Worm (Caenorhabditis elegans) whole organism, L4 larva: ENCODE measurements around the gene F41D9.2.

Source experiments
- D1046.2 ChIP-seq: fragments of 200-800 bp; sonication (Bioruptor generic); IDR thresholded peaks from 2 replicates; pipeline ENCODE4 v1.3.6; 2022; ENCODE audit warnings: missing genetic modification characterization, missing compliant biosample characterization
- F10B5.3 ChIP-seq: sonication (generic microtip); optimal IDR thresholded peaks from 2 replicates; lab custom pipeline; 2016; ENCODE audit warnings: mild to moderate bottlenecking, missing genetic modification characterization, missing compliant biosample characterization
- F37D6.2 ChIP-seq: sonication (generic microtip); optimal IDR thresholded peaks from 2 replicates; lab custom pipeline; 2016; ENCODE audit warnings: mild to moderate bottlenecking, missing genetic modification characterization, missing compliant biosample characterization
- T20F7.1 ChIP-seq: fragments of 200-800 bp; sonication (Bioruptor generic); optimal IDR thresholded peaks from 2 replicates; lab custom pipeline; 2018; ENCODE audit warnings: mild to moderate bottlenecking, missing genetic modification characterization, missing compliant biosample characterization
- T26A8.4 ChIP-seq: fragments of 200-800 bp; sonication (Bioruptor generic); IDR thresholded peaks from 2 replicates; pipeline ENCODE4 v1.3.6; 2022; ENCODE audit warnings: missing genetic modification characterization, missing compliant biosample characterization
- Y48G9A.11 ChIP-seq: fragments of 200-800 bp; sonication (Bioruptor generic); IDR thresholded peaks from 2 replicates; pipeline ENCODE4 v1.3.6; 2022; ENCODE audit warnings: missing genetic modification reagents, missing genetic modification characterization, missing compliant biosample characterization
- Y75B8A.6 ChIP-seq: fragments of 200-800 bp; sonication (Bioruptor generic); IDR thresholded peaks from 2 replicates; pipeline ENCODE4 v1.3.6; 2022; ENCODE audit warnings: missing genetic modification reagents, missing genetic modification characterization, missing compliant biosample characterization
- ZK337.2 ChIP-seq: fragments of 200-800 bp; sonication (Bioruptor generic); IDR thresholded peaks from 2 replicates; pipeline ENCODE4 v1.3.6; 2022; ENCODE audit warnings: missing genetic modification reagents, missing genetic modification characterization, missing compliant biosample characterization
- ZK546.5 ChIP-seq, 2 experiments: sonication (generic microtip); optimal IDR thresholded peaks; 2 replicates each; lab custom pipeline; 2017; ENCODE audit warnings: missing biosample characterization in 2 of 2, missing genetic modification characterization in 2 of 2
- aha-1 ChIP-seq: fragments of 150-350 bp; peaks from one replicate; lab custom pipeline; 2014; ENCODE audit warnings: missing biosample characterization, missing genetic modification characterization
- ama-1 ChIP-seq: fragments of 150-350 bp; optimal IDR thresholded peaks from 2 replicates; lab custom pipeline; 2014; ENCODE audit warnings: inconsistent platforms, mixed read lengths
- arid-1 ChIP-seq: fragments of 200-800 bp; sonication (Bioruptor generic); conservative IDR thresholded peaks from 2 replicates; pipeline ENCODE4 v1.3.6; 2022; ENCODE audit warnings: missing genetic modification reagents, missing genetic modification characterization, missing compliant biosample characterization
- ceh-20 ChIP-seq: fragments of 200-800 bp; sonication (Bioruptor generic); IDR thresholded peaks from 2 replicates; pipeline ENCODE4 v1.3.6; 2022; ENCODE audit warnings: missing genetic modification reagents, missing genetic modification characterization, missing compliant biosample characterization
- ceh-44 ChIP-seq: fragments of 200-800 bp; sonication (Bioruptor generic); IDR thresholded peaks from 2 replicates; pipeline ENCODE4 v1.3.6; 2022; ENCODE audit warnings: missing genetic modification reagents, missing genetic modification characterization, missing compliant biosample characterization
- ceh-62 ChIP-seq: sonication (generic microtip); optimal IDR thresholded peaks from 2 replicates; lab custom pipeline; 2017; ENCODE audit warnings: missing biosample characterization, missing genetic modification characterization
- ces-1 ChIP-seq: fragments of 150-350 bp; sonication (generic microtip); optimal IDR thresholded peaks from 4 replicates; lab custom pipeline; 2014; ENCODE audit warnings: missing biosample characterization, missing genetic modification reagents, missing genetic modification characterization
- cey-2 ChIP-seq: sonication (generic microtip); optimal IDR thresholded peaks from 3 replicates; lab custom pipeline; 2017; ENCODE audit warnings: missing genetic modification characterization, mild to moderate bottlenecking, missing compliant biosample characterization, antibody characterized with exemption, borderline replicate concordance; ENCODE audit not compliant: insufficient read depth
- daf-8 ChIP-seq: fragments of 200-800 bp; sonication (Bioruptor generic); IDR thresholded peaks from 2 replicates; pipeline ENCODE4 v1.3.6; 2022; ENCODE audit warnings: missing genetic modification characterization, missing compliant biosample characterization
- dmd-6 ChIP-seq: fragments of 200-800 bp; sonication (Bioruptor generic); IDR thresholded peaks from 2 replicates; pipeline ENCODE4 v1.3.6; 2022; ENCODE audit warnings: missing genetic modification reagents, missing genetic modification characterization, missing compliant biosample characterization
- dmd-8 ChIP-seq: fragments of 200-800 bp; sonication (Bioruptor generic); IDR thresholded peaks from 2 replicates; pipeline ENCODE4 v1.3.6; 2022; ENCODE audit warnings: missing genetic modification characterization, missing compliant biosample characterization
- duxl-1 ChIP-seq: sonication (generic microtip); optimal IDR thresholded peaks from 2 replicates; lab custom pipeline; 2016; ENCODE audit warnings: mild to moderate bottlenecking, missing genetic modification characterization, moderate library complexity, missing compliant biosample characterization; ENCODE audit not compliant: poor library complexity
- hlh-30 ChIP-seq: sonication (generic microtip); optimal IDR thresholded peaks from 2 replicates; lab custom pipeline; 2017; ENCODE audit warnings: antibody characterized with exemption, mild to moderate bottlenecking, missing genetic modification characterization, missing compliant biosample characterization; ENCODE audit not compliant: insufficient read depth
- hmg-1.1 ChIP-seq: fragments of 200-800 bp; sonication (Bioruptor generic); IDR thresholded peaks from 2 replicates; pipeline ENCODE4 v1.3.6; 2022; ENCODE audit warnings: missing genetic modification reagents, missing genetic modification characterization, missing compliant biosample characterization
- lin-13 ChIP-seq: fragments of 150-350 bp; optimal IDR thresholded peaks from 2 replicates; lab custom pipeline; 2014; ENCODE audit warnings: missing biosample characterization, missing genetic modification reagents, missing genetic modification characterization
- lin-15B ChIP-seq: fragments of 150-350 bp; sonication (generic microtip); optimal IDR thresholded peaks from 3 replicates; lab custom pipeline; 2014; ENCODE audit warnings: missing biosample characterization, missing genetic modification characterization
- lin-38 ChIP-seq: fragments of 200-800 bp; sonication (Bioruptor generic); IDR thresholded peaks from 2 replicates; pipeline ENCODE4 v1.3.6; 2022; ENCODE audit warnings: missing genetic modification reagents, missing genetic modification characterization, missing compliant biosample characterization
- madf-5 ChIP-seq, 2 experiments: fragments of 200-800 bp; sonication (Bioruptor generic); IDR thresholded peaks; 2 replicates each; pipeline ENCODE4 v1.3.6; 2022; ENCODE audit warnings: missing compliant biosample characterization in 2 of 2, missing genetic modification characterization in 2 of 2
- mdl-1 ChIP-seq, 2 experiments: fragments of 150-350 bp in 1 of 2; sonication (generic microtip) in 1 of 2; optimal IDR thresholded peaks; 2 replicates each; lab custom pipeline; 2014 to 2017; ENCODE audit warnings: missing biosample characterization in 2 of 2, missing genetic modification characterization in 2 of 2
- mep-1 ChIP-seq: fragments of 150-350 bp; sonication (generic microtip); optimal IDR thresholded peaks from 3 replicates; lab custom pipeline; 2014; ENCODE audit warnings: missing biosample characterization, missing genetic modification characterization
- mes-2 ChIP-seq: sonication (generic microtip); optimal IDR thresholded peaks from 2 replicates; lab custom pipeline; 2016; ENCODE audit warnings: missing genotype, mild to moderate bottlenecking, missing genetic modification characterization, missing compliant biosample characterization; ENCODE audit not compliant: poor library complexity, severe bottlenecking
- nhr-111 ChIP-seq: fragments of 200-800 bp; sonication (Bioruptor generic); optimal IDR thresholded peaks from 2 replicates; lab custom pipeline; 2018; ENCODE audit warnings: mild to moderate bottlenecking, missing genetic modification characterization, missing compliant biosample characterization
- nhr-28 ChIP-seq: fragments of 150-350 bp; optimal IDR thresholded peaks from 2 replicates; lab custom pipeline; 2014; ENCODE audit warnings: missing biosample characterization, missing genetic modification characterization
- nhr-41 ChIP-seq: fragments of 200-800 bp; sonication (Bioruptor generic); IDR thresholded peaks from 2 replicates; pipeline ENCODE4 v1.3.6; 2022; ENCODE audit warnings: missing genetic modification reagents, missing genetic modification characterization, missing compliant biosample characterization
- nhr-48 ChIP-seq: sonication (generic microtip); optimal IDR thresholded peaks from 2 replicates; lab custom pipeline; 2016; ENCODE audit warnings: mild to moderate bottlenecking, missing genetic modification characterization, missing compliant biosample characterization
- pqm-1 ChIP-seq: sonication (generic microtip); optimal IDR thresholded peaks from 2 replicates; lab custom pipeline; 2017; ENCODE audit warnings: missing biosample characterization, missing genetic modification characterization
- saeg-2 ChIP-seq: fragments of 200-800 bp; sonication (Bioruptor generic); IDR thresholded peaks from 2 replicates; pipeline ENCODE4 v1.3.6; 2022; ENCODE audit warnings: missing genetic modification reagents, missing genetic modification characterization, missing compliant biosample characterization
- sdz-12 ChIP-seq: fragments of 200-800 bp; sonication (Bioruptor generic); optimal IDR thresholded peaks from 2 replicates; lab custom pipeline; 2018; ENCODE audit warnings: mild to moderate bottlenecking, missing genetic modification characterization, missing compliant biosample characterization
- set-16 ChIP-seq: fragments of 200-800 bp; sonication (Bioruptor generic); IDR thresholded peaks from 2 replicates; pipeline ENCODE4 v1.3.6; 2022; ENCODE audit warnings: missing genetic modification reagents, missing genetic modification characterization, missing compliant biosample characterization
- snpc-1.2 ChIP-seq: fragments of 200-800 bp; sonication (Bioruptor generic); IDR thresholded peaks from 2 replicates; pipeline ENCODE4 v1.3.6; 2022; ENCODE audit warnings: missing genetic modification reagents, missing genetic modification characterization, missing compliant biosample characterization
- spr-1 ChIP-seq: sonication (generic microtip); optimal IDR thresholded peaks from 2 replicates; lab custom pipeline; 2016; ENCODE audit warnings: mild to moderate bottlenecking, missing genetic modification characterization, missing compliant biosample characterization
- unc-62 ChIP-seq, 3 experiments: fragments of 150-350 bp in 1 of 3; sonication (generic microtip); optimal IDR thresholded peaks in 2 of 3; peaks in 1 of 3; 1 replicate in 1 of 3; 2 replicates in 2 of 3; lab custom pipeline; 2014 to 2017; ENCODE audit warnings: missing biosample characterization in 3 of 3, missing genetic modification characterization in 3 of 3, missing genetic modification reagents in 3 of 3, missing genotype in 1 of 3
- vab-7 ChIP-seq: fragments of 200-800 bp; sonication (Bioruptor generic); IDR thresholded peaks from 2 replicates; pipeline ENCODE4 v1.3.6; 2022; ENCODE audit warnings: missing genetic modification reagents, missing genetic modification characterization, missing compliant biosample characterization
- zag-1 ChIP-seq: fragments of 150-350 bp; optimal IDR thresholded peaks from 2 replicates; lab custom pipeline; 2014; ENCODE audit warnings: missing biosample characterization, missing genetic modification characterization
- zfp-2 ChIP-seq: sonication (generic microtip); optimal IDR thresholded peaks from 2 replicates; lab custom pipeline; 2016; ENCODE audit warnings: mild to moderate bottlenecking, missing genetic modification characterization, missing compliant biosample characterization
- zfp-3 ChIP-seq: fragments of 200-800 bp; sonication (Bioruptor generic); conservative IDR thresholded peaks from 2 replicates; pipeline ENCODE4 v1.3.6; 2022; ENCODE audit warnings: missing genetic modification reagents, missing genetic modification characterization, missing compliant biosample characterization
- ztf-11 ChIP-seq: fragments of 150-350 bp; optimal IDR thresholded peaks from 2 replicates; lab custom pipeline; 2014; ENCODE audit warnings: missing biosample characterization, missing genetic modification characterization
- ztf-7 ChIP-seq: fragments of 150-350 bp; optimal IDR thresholded peaks from 2 replicates; lab custom pipeline; 2014; ENCODE audit warnings: missing biosample characterization, missing genetic modification characterization

The F41D9.2 gene

DNA sequence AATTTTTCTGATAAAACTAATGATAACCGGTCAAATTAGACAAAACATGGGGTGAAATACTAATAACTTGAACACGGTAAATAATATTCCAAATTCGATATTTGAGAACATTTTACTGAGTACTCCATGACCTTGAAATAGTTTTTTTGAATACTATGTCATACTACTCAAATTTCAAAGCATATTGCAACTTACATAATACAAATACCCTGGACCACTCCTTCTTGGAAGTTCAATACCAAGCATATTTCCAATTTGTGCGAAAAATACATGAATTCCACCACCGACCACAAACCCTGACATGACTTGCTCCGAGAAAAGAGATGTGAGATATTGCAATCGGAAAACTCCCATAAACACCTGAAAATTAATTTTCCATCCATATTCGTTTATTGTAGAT lies 22.1 kb upstream of the F41D9.2 start:
- no peak for TF ChIP-seq F10B5.3 (tag; lab: Kevin White, UChicago)
- TF ChIP-seq unc-62 (GFP tag; optimal IDR thresholded peaks at IDR 0.05 in 1 of 2; lab: Kevin White, UChicago), result peak in 1 of 2 experiments; percentile 91
- no peak for TF ChIP-seq unc-62 (tag; optimal IDR thresholded peaks at IDR 0.05; lab: Kevin White, UChicago)
- TF ChIP-seq duxl-1 (tag; lab: Kevin White, UChicago), result no peak

DNA sequence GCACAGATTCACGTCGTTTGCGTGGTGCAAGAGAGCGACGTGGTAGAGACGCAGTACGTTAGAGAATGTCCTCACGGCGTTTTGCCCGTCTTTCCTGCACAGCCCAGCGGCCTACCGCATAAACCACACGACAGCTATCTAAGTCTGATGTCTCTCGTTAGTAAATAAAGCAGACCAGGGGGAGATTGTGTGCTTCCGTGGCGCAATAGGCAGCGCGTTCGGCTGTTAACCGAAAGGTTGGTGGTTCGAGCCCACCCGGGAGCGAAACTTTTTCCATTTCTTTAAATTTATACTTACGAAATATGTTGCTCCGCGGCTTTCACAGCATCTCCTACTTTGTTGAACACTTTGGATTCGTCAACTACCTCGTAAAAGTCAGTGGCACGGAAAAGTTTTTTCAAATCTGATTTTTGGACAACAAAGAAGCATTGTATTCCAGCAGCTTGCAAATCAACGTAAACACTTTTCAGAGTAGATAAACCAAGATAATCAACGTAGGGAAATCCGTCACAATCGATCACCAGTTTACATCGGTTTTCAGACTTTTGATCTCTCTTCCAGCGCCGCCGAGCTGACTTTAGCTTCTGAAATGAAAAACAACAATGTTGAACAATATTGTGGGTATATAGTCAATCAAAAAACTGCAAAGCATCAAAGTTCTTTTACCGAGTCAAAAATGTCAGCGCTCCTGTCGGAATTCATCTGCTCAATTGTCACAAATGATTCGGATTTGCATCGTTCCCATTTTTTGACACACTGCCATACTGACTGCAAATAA lies 19.8 kb upstream of the F41D9.2 start:
- TF ChIP-seq aha-1 (tag; lab: Kevin White, UChicago), result peak; percentile 99
- peak; percentile 78 for TF ChIP-seq T20F7.1
- TF ChIP-seq spr-1 (tag; lab: Kevin White, UChicago), result peak; percentile 87
- TF ChIP-seq sdz-12, result peak; percentile 90
- peak; percentile 75; the same call in 1 of the 2 replicates for TF ChIP-seq set-16
- TF ChIP-seq nhr-111 (GFP tag; lab: Kevin White, UChicago), result peak; percentile 93
- peak; percentile 93 for TF ChIP-seq D1046.2 (GFP tag; lab: Robert Waterston, UW)
- TF ChIP-seq snpc-1.2 (GFP tag; lab: Robert Waterston, UW), result peak; percentile 95
- no peak for TF ChIP-seq daf-8
- TF ChIP-seq T26A8.4 (GFP tag; lab: Robert Waterston, UW), result peak; percentile 95
- TF ChIP-seq pqm-1 (tag; lab: Kevin White, UChicago), result peak; percentile 10
- peak; percentile 81 for TF ChIP-seq lin-13
- peak; percentile 99 for TF ChIP-seq vab-7
- TF ChIP-seq lin-15B (tag; lab: Kevin White, UChicago), result no peak
- TF ChIP-seq mep-1 (tag; lab: Kevin White, UChicago), result peak; percentile 95
- no peak for TF ChIP-seq cey-2 (tag; lab: Kevin White, UChicago)
- TF ChIP-seq ceh-20 (GFP tag; lab: Robert Waterston, UW), result peak; percentile 95
- TF ChIP-seq nhr-41 (GFP tag; lab: Robert Waterston, UW), result peak; percentile 89
- TF ChIP-seq madf-5 (GFP tag; IDR thresholded peaks at IDR 0.05; lab: Robert Waterston, UW), result peak in 1 of 2 experiments; percentile 92; a peak in 3 of 4 replicates
- TF ChIP-seq mdl-1 (tag; optimal IDR thresholded peaks at IDR 0.05; lab: Kevin White, UChicago), result peak; percentile 85 to 88
- peak; percentile 24 for TF ChIP-seq zag-1 (tag; lab: Kevin White, UChicago)
- TF ChIP-seq ztf-11 (tag; lab: Kevin White, UChicago), result no peak
- peak; percentile 95 for TF ChIP-seq arid-1 (GFP tag; lab: Robert Waterston, UW)
- TF ChIP-seq lin-38 (GFP tag; lab: Robert Waterston, UW), result no peak; the same call in 1 of the 2 replicates
- peak; percentile 99 for TF ChIP-seq hmg-1.1 (GFP tag; lab: Robert Waterston, UW)
- no peak for TF ChIP-seq ZK546.5 (tag; optimal IDR thresholded peaks at IDR 0.05; lab: Kevin White, UChicago)
- no peak for TF ChIP-seq ceh-62
- TF ChIP-seq dmd-6 (GFP tag; lab: Robert Waterston, UW), result peak; percentile 93
- TF ChIP-seq ceh-44 (GFP tag; lab: Robert Waterston, UW), result peak; percentile 94
- TF ChIP-seq ces-1 (GFP tag; lab: Kevin White, UChicago), result peak; percentile 72
- peak; percentile 74 for TF ChIP-seq mes-2 (tag; lab: Kevin White, UChicago)
- TF ChIP-seq saeg-2 (GFP tag; lab: Robert Waterston, UW), result peak; percentile 85
- TF ChIP-seq nhr-28 (tag; lab: Kevin White, UChicago), result peak; percentile 79
- peak; percentile 85 for TF ChIP-seq hlh-30
- TF ChIP-seq ztf-7 (tag; lab: Kevin White, UChicago), result peak; percentile 67
- TF ChIP-seq dmd-8 (GFP tag; lab: Robert Waterston, UW), result peak; percentile 97
- peak; percentile 97 for TF ChIP-seq Y75B8A.6 (GFP tag; lab: Robert Waterston, UW)
- peak; percentile 90 for TF ChIP-seq ZK337.2 (GFP tag; lab: Robert Waterston, UW)
- peak; percentile 89 for TF ChIP-seq zfp-3 (GFP tag; lab: Robert Waterston, UW)
- TF ChIP-seq Y48G9A.11 (GFP tag; lab: Robert Waterston, UW), result peak; percentile 90
- peak; percentile 88 for TF ChIP-seq nhr-48
- TF ChIP-seq F37D6.2 (tag; lab: Kevin White, UChicago), result peak; percentile 87
- no peak for TF ChIP-seq ama-1
- peak; percentile 82 for TF ChIP-seq F10B5.3 (tag; lab: Kevin White, UChicago)
- peak; percentile 59 for TF ChIP-seq zfp-2
